Fruit fly (Drosophila melanogaster) whole organism, embryonic: ENCODE data around the gene CG10211.

Source experiments
- Abd-B ChIP-seq: fragments of 200-800 bp; sonication (Bioruptor generic); optimal IDR thresholded peaks from 2 replicates; lab custom pipeline; 2018; ENCODE audit warnings: missing biosample characterization, mild to moderate bottlenecking, missing genetic modification characterization, moderate library complexity
- CG10209 ChIP-seq: fragments of 200-800 bp; sonication (Bioruptor generic); optimal IDR thresholded peaks from 3 replicates; lab custom pipeline; 2017; ENCODE audit warnings: missing biosample characterization, mild to moderate bottlenecking, missing genetic modification characterization, missing genetic modification reagents
- CG12659 ChIP-seq: fragments of 200-800 bp; sonication (Bioruptor generic); optimal IDR thresholded peaks from 3 replicates; lab custom pipeline; 2017; ENCODE audit warnings: mild to moderate bottlenecking, missing biosample characterization, missing genetic modification reagents, missing genetic modification characterization
- CG13296 ChIP-seq: fragments of 200-800 bp; sonication (Bioruptor generic); optimal IDR thresholded peaks from 3 replicates; lab custom pipeline; 2018; ENCODE audit warnings: missing biosample characterization, mild to moderate bottlenecking, missing genetic modification characterization
- CG14050 ChIP-seq: fragments of 200-800 bp; sonication (Bioruptor generic); IDR thresholded peaks from 3 replicates; pipeline ENCODE4 v1.3.6; 2022; ENCODE audit warnings: missing biosample characterization, missing genetic modification characterization
- CG14860 ChIP-seq: fragments of 200-800 bp; sonication (Bioruptor generic); IDR thresholded peaks from 3 replicates; pipeline ENCODE4 v1.3.6; 2022; ENCODE audit warnings: missing biosample characterization, missing genetic modification characterization; ENCODE audit not compliant: partially characterized antibody
- CG18764 ChIP-seq: fragments of 200-800 bp; sonication (Bioruptor generic); optimal IDR thresholded peaks from 3 replicates; lab custom pipeline; 2016; ENCODE audit warnings: missing biosample characterization, missing genetic modification characterization
- CG30431 ChIP-seq: fragments of 200-800 bp; sonication (Bioruptor generic); optimal IDR thresholded peaks from 2 replicates; lab custom pipeline; 2017; ENCODE audit warnings: missing biosample characterization, missing genetic modification characterization
- CG3847 ChIP-seq: fragments of 200-800 bp; sonication (Bioruptor generic); IDR thresholded peaks from 2 replicates; pipeline ENCODE4 v1.3.6; 2022; ENCODE audit warnings: missing biosample characterization, missing genetic modification characterization
- CG4282 ChIP-seq: fragments of 200-800 bp; sonication (Bioruptor generic); optimal IDR thresholded peaks from 2 replicates; lab custom pipeline; 2016; ENCODE audit warnings: missing biosample characterization, missing genetic modification characterization
- CG4404 ChIP-seq: fragments of 200-800 bp; sonication (Bioruptor generic); IDR thresholded peaks from 2 replicates; pipeline ENCODE4 v1.3.6; 2022; ENCODE audit warnings: missing biosample characterization, missing genetic modification characterization
- CG4707 ChIP-seq: fragments of 200-800 bp; sonication (Bioruptor generic); optimal IDR thresholded peaks from 2 replicates; lab custom pipeline; 2018; ENCODE audit warnings: missing biosample characterization, mild to moderate bottlenecking, missing genetic modification characterization, moderate library complexity
- CG7271 ChIP-seq: fragments of 200-800 bp; sonication (Bioruptor generic); optimal IDR thresholded peaks from 2 replicates; lab custom pipeline; 2018; ENCODE audit warnings: missing biosample characterization, mild to moderate bottlenecking, missing genetic modification characterization, moderate library complexity
- CG9817 ChIP-seq: fragments of 200-800 bp; sonication (Bioruptor generic); optimal IDR thresholded peaks from 2 replicates; lab custom pipeline; 2018; ENCODE audit warnings: missing biosample characterization, mild to moderate bottlenecking, missing genetic modification characterization, moderate library complexity
- CTCF ChIP-seq: fragments of 200-800 bp; sonication (Bioruptor generic); optimal IDR thresholded peaks from 2 replicates; lab custom pipeline; 2017; ENCODE audit warnings: missing biosample characterization, mild to moderate bottlenecking, missing genetic modification characterization, moderate library complexity
- Dfd ChIP-seq, 2 experiments: fragments of >200 bp; optimal IDR thresholded peaks; 2 replicates each; lab custom pipeline; 2017; ENCODE audit warnings: missing biosample characterization in 2 of 2, missing genetic modification characterization in 2 of 2
- Drgx ChIP-seq: fragments of 200-800 bp; sonication (Bioruptor generic); IDR thresholded peaks from 2 replicates; pipeline ENCODE4 v1.3.6; 2022; ENCODE audit warnings: missing biosample characterization, missing genetic modification characterization
- Elba2 ChIP-seq: fragments of 200-800 bp; sonication (Bioruptor generic); optimal IDR thresholded peaks from 3 replicates; lab custom pipeline; 2016; ENCODE audit warnings: missing biosample characterization, missing genetic modification characterization
- Ets65A ChIP-seq: fragments of 200-800 bp; sonication (Bioruptor generic); peaks from one replicate; lab custom pipeline; 2016; ENCODE audit warnings: missing biosample characterization, missing genetic modification characterization
- HHEX ChIP-seq: fragments of 200-800 bp; sonication (Bioruptor generic); optimal IDR thresholded peaks from 3 replicates; lab custom pipeline; 2017; ENCODE audit warnings: missing biosample characterization, mild to moderate bottlenecking, missing genetic modification characterization, missing genetic modification reagents
- Max ChIP-seq: fragments of 200-800 bp; sonication (Bioruptor generic); optimal IDR thresholded peaks from 2 replicates; lab custom pipeline; 2016; ENCODE audit warnings: missing biosample characterization, mild to moderate bottlenecking, missing genetic modification characterization
- ap ChIP-seq: fragments of 200-800 bp; sonication (Bioruptor generic); IDR thresholded peaks from 2 replicates; pipeline ENCODE4 v1.3.6; 2022; ENCODE audit warnings: missing biosample characterization, missing genetic modification characterization
- bsh ChIP-seq, 2 experiments: fragments of 200-800 bp; sonication (Bioruptor generic); optimal IDR thresholded peaks; 2 replicates each; lab custom pipeline; 2017 to 2018; ENCODE audit warnings: mild to moderate bottlenecking in 2 of 2, missing biosample characterization in 2 of 2, missing genetic modification characterization in 2 of 2, moderate library complexity in 1 of 2
- corto ChIP-seq: fragments of 200-800 bp; sonication (Bioruptor generic); optimal IDR thresholded peaks from 2 replicates; lab custom pipeline; 2016; ENCODE audit warnings: missing biosample characterization, mild to moderate bottlenecking, missing genetic modification characterization, moderate library complexity
- dmrt11E ChIP-seq: fragments of 200-800 bp; sonication (Bioruptor generic); optimal IDR thresholded peaks from 3 replicates; lab custom pipeline; 2018; ENCODE audit warnings: missing biosample characterization, mild to moderate bottlenecking, missing genetic modification characterization, moderate library complexity
- gce ChIP-seq: fragments of 200-800 bp; sonication (Bioruptor generic); IDR thresholded peaks from 3 replicates; pipeline ENCODE4 v1.3.6; 2022; ENCODE audit warnings: missing biosample characterization, missing genetic modification characterization
- hb ChIP-seq: fragments of 200-800 bp; sonication (Bioruptor generic); IDR thresholded peaks from 3 replicates; pipeline ENCODE4 v1.3.6; 2022; ENCODE audit warnings: missing biosample characterization, missing genetic modification characterization; ENCODE audit not compliant: partially characterized antibody
- her ChIP-seq: fragments of 200-800 bp; sonication (Bioruptor generic); optimal IDR thresholded peaks from 2 replicates; lab custom pipeline; 2016; ENCODE audit warnings: missing biosample characterization, missing genetic modification characterization
- insv ChIP-seq, 2 experiments: fragments of 200-800 bp; sonication (Bioruptor generic); optimal IDR thresholded peaks; 3 replicates each; lab custom pipeline; 2016 to 2018; ENCODE audit warnings: missing biosample characterization in 2 of 2, missing genetic modification characterization in 2 of 2
- jigr1 ChIP-seq: fragments of 200-800 bp; sonication (Bioruptor generic); IDR thresholded peaks from 3 replicates; pipeline ENCODE4 v1.3.6; 2022; ENCODE audit warnings: missing biosample characterization, missing genetic modification characterization
- ken ChIP-seq: fragments of 200-800 bp; sonication (Bioruptor generic); IDR thresholded peaks from 3 replicates; pipeline ENCODE4 v1.3.6; 2022; ENCODE audit warnings: missing biosample characterization, missing genetic modification characterization
- lbe ChIP-seq: fragments of 200-800 bp; sonication (Bioruptor generic); optimal IDR thresholded peaks from 2 replicates; lab custom pipeline; 2016; ENCODE audit warnings: missing biosample characterization, mild to moderate bottlenecking, missing genetic modification characterization
- lov ChIP-seq, 2 experiments: fragments of 200-800 bp in 1 of 2; fragments of >200 bp in 1 of 2; sonication (Bioruptor generic) in 1 of 2; IDR thresholded peaks in 1 of 2; optimal IDR thresholded peaks in 1 of 2; 2 replicates in 1 of 2; 3 replicates in 1 of 2; pipeline versions ENCODE4 v1.3.6 to Lab custom; 2017 to 2022; ENCODE audit warnings: missing biosample characterization in 1 of 2, missing genetic modification characterization in 1 of 2
- luna ChIP-seq: fragments of 200-800 bp; sonication (Bioruptor generic); optimal IDR thresholded peaks from 2 replicates; lab custom pipeline; 2016; ENCODE audit warnings: missing biosample characterization, missing genetic modification characterization
- maf-S ChIP-seq: fragments of 200-800 bp; sonication (Bioruptor generic); optimal IDR thresholded peaks from 2 replicates; lab custom pipeline; 2016; ENCODE audit warnings: missing biosample characterization, missing genetic modification characterization
- nom ChIP-seq: fragments of 200-800 bp; sonication (Bioruptor generic); optimal IDR thresholded peaks from 2 replicates; lab custom pipeline; 2017; ENCODE audit warnings: missing biosample characterization, missing genetic modification characterization, mild to moderate bottlenecking, moderate library complexity, missing genetic modification reagents
- onecut ChIP-seq: fragments of 200-800 bp; sonication (Bioruptor generic); IDR thresholded peaks from 2 replicates; pipeline ENCODE4 v1.3.6; 2022; ENCODE audit warnings: missing biosample characterization, missing genetic modification characterization
- p53 ChIP-seq: fragments of 200-800 bp; sonication (Bioruptor generic); optimal IDR thresholded peaks from 2 replicates; lab custom pipeline; 2016; ENCODE audit warnings: missing biosample characterization, missing genetic modification characterization
- slbo ChIP-seq: fragments of 200-800 bp; sonication (Bioruptor generic); IDR thresholded peaks from 2 replicates; pipeline ENCODE4 v1.3.6; 2022; ENCODE audit warnings: missing biosample characterization, missing genetic modification characterization
- so ChIP-seq: fragments of 200-800 bp; sonication (Bioruptor generic); IDR thresholded peaks from 3 replicates; pipeline ENCODE4 v1.3.6; 2022; ENCODE audit warnings: missing biosample characterization, missing genetic modification characterization
- sug ChIP-seq: fragments of 200-800 bp; optimal IDR thresholded peaks from 2 replicates; lab custom pipeline; 2019; ENCODE audit warnings: missing biosample characterization, mild to moderate bottlenecking, missing genetic modification characterization, moderate library complexity
- twi ChIP-seq: fragments of 200-800 bp; optimal IDR thresholded peaks from 2 replicates; lab custom pipeline; 2019; ENCODE audit warnings: missing biosample characterization, mild to moderate bottlenecking, missing genetic modification characterization, moderate library complexity
- unc-4 ChIP-seq: fragments of 200-800 bp; sonication (Bioruptor generic); IDR thresholded peaks from 2 replicates; pipeline ENCODE4 v1.3.6; 2022; ENCODE audit warnings: missing biosample characterization, missing genetic modification characterization; ENCODE audit not compliant: partially characterized antibody
- wdn ChIP-seq: fragments of 200-800 bp; sonication (Bioruptor generic); IDR thresholded peaks from 2 replicates; pipeline ENCODE4 v1.3.6; 2022; ENCODE audit warnings: missing biosample characterization, missing genetic modification characterization
- zfh1 ChIP-seq: fragments of 200-800 bp; sonication (Bioruptor generic); IDR thresholded peaks from 3 replicates; pipeline ENCODE4 v1.3.6; 2022; ENCODE audit warnings: missing biosample characterization, missing genetic modification characterization

The CG10211 gene

DNA sequence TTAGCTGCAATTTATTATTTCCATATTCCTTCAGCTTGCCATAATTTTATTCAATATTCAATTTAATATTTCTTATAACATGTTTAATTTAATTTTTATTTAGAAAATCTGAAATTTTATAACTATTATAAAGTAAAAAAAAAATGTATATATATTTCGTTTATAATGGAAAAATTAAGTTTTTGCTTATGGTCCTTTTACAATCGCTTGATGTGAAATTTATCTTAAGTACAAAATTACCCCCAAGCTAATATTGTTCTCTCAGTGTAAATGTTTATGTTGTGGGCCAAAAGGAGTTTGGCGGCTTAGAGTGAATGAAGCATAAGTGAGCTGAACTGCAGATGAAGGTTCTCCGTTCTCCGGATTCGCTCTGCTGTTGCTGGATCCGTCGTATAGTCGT, 49.3 kb upstream of the CG10211 start:
- TF ChIP-seq CG4282 (GFP tag; lab: Kevin White, UChicago) = no peak
- no peak for TF ChIP-seq lov (optimal IDR thresholded peaks at IDR 0.05; lab: Kevin White, UChicago)
- TF ChIP-seq lov (GFP tag; IDR thresholded peaks at IDR 0.05; lab: Robert Waterston, UW) = no peak

DNA sequence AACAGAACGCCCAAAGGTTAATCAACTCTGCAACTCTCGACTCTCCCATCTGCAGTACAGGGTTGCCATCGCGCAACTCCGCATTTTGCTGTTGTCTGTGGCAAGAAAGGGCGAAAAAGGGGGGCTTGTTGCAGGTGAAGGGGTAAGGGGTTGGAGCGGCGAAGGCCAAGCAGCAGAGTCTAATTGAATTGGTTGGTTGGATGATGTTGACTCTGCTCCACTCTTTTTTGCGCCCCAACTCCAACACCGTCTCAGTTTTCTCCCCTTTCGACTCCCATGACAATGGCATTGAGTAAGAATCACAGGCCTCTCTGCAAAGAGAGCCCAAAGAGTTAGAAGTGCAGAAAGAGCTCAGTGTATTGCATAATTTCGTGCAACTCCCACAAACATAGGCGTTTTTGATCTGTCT, 48.7 kb upstream of the CG10211 start:
- TF ChIP-seq maf-S (GFP tag; lab: Kevin White, UChicago) (no peak), corto (peak; percentile 18), Drgx (GFP tag; lab: Robert Waterston, UW) (peak; percentile 71), bsh (GFP tag; optimal IDR thresholded peaks at IDR 0.05; lab: Kevin White, UChicago) (peak in 1 of 2 experiments; percentile 29), Ets65A (GFP tag; lab: Kevin White, UChicago) (peak; percentile 51)

DNA sequence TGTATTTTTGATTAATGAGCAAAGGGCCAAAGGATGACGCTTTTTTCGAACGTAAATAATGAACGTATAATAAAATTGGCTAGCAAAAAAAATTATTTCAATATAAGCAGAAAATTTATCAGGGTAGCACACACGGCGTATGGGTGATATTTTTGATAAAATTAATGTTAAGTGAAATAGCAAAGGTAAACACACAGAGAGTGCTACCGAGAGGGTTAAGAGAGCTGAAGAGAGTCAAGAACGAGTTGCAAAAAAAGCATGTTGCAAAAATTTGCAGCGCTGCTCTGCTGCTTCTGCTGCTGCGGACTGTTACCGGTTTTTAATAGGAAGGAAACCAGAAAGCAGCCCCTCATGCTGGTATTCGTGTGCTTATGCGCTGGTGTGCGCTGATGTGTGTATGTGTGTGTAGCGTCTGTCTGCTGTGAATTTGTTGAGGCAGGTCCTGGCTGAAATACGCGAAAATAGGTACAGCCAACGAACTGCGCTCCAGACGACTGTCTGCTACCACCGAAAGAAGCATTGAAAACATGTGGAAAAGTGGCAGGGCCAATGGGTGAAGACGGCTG, 47.7 kb upstream of the CG10211 start:
- TF ChIP-seq nom (peak; percentile 15), maf-S (GFP tag; lab: Kevin White, UChicago) (no peak)

DNA sequence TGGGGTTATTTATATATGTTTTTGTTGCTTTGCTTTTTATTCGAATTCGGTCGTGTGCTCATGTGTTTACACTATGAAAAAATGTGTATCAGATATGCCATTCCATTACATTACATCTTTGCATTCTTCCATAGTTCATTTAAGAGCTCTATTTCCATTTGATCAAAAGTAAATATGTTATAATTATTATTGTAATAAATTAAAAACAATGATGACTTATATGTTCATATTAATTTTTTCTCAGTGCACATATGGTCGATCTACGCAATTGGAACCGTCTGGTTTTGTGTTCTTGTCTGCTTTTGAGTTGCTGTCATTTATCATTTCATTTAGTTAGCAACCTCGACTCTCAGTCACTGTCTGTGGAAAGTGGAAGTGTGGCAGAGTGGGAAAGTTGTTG, 39.8 kb upstream of the CG10211 start:
- no peak for TF ChIP-seq Dfd (GFP tag; optimal IDR thresholded peaks at IDR 0.05; lab: Kevin White, UChicago)
- no peak for TF ChIP-seq hb (GFP tag; lab: Robert Waterston, UW)
- peak; percentile 86 for TF ChIP-seq onecut (GFP tag; lab: Robert Waterston, UW)
- peak; percentile 84 for TF ChIP-seq CG4404 (GFP tag; lab: Robert Waterston, UW)
- peak; percentile 59 for TF ChIP-seq lbe (GFP tag; lab: Kevin White, UChicago)
- TF ChIP-seq slbo (GFP tag; lab: Robert Waterston, UW) = peak; percentile 89
- TF ChIP-seq Abd-B (GFP tag; lab: Kevin White, UChicago) = peak; percentile 91
- TF ChIP-seq CG14050 (GFP tag; lab: Robert Waterston, UW) = peak; percentile 68
- peak; percentile 70 for TF ChIP-seq CG13296 (GFP tag; lab: Kevin White, UChicago)
- no peak for TF ChIP-seq Elba2 (GFP tag; lab: Kevin White, UChicago)
- TF ChIP-seq CG4707 = peak; percentile 86
- peak; percentile 75 for TF ChIP-seq wdn (GFP tag; lab: Robert Waterston, UW)
- TF ChIP-seq dmrt11E (tag; lab: Kevin White, UChicago) = peak; percentile 96
- TF ChIP-seq CG30431 (GFP tag; lab: Kevin White, UChicago) = peak; percentile 75
- TF ChIP-seq CG10209 (GFP tag; lab: Kevin White, UChicago) = peak; percentile 87
- TF ChIP-seq twi (tag; lab: Kevin White, UChicago) = peak; percentile 94
- no peak for TF ChIP-seq unc-4 (GFP tag; lab: Robert Waterston, UW)
- TF ChIP-seq CG18764 (GFP tag; lab: Kevin White, UChicago) = peak; percentile 80
- peak in 1 of 2 experiments; percentile 38 for TF ChIP-seq insv (GFP tag; optimal IDR thresholded peaks at IDR 0.05; lab: Kevin White, UChicago)
- TF ChIP-seq ap (GFP tag; lab: Robert Waterston, UW) = peak; percentile 79
- peak; percentile 77 for TF ChIP-seq CG3847 (GFP tag; lab: Robert Waterston, UW)
- TF ChIP-seq sug (tag; lab: Kevin White, UChicago) = no peak
- no peak for TF ChIP-seq CG14860
- TF ChIP-seq gce (GFP tag; lab: Robert Waterston, UW) = peak; percentile 93
- TF ChIP-seq zfh1 = peak; percentile 92
- TF ChIP-seq CG9817 = peak; percentile 83
- TF ChIP-seq p53 (GFP tag; lab: Kevin White, UChicago) = no peak
- peak; percentile 86 for TF ChIP-seq HHEX (GFP tag; lab: Kevin White, UChicago)
- TF ChIP-seq Max (GFP tag; lab: Kevin White, UChicago) = peak; percentile 83
- peak; percentile 82 for TF ChIP-seq CG12659
- TF ChIP-seq CTCF (GFP tag; lab: Kevin White, UChicago) = peak; percentile 43
- TF ChIP-seq luna (GFP tag; lab: Kevin White, UChicago) = no peak
- TF ChIP-seq her (GFP tag; lab: Kevin White, UChicago) = no peak
- no peak for TF ChIP-seq CG4282 (GFP tag; lab: Kevin White, UChicago)
- peak; percentile 88 for TF ChIP-seq so
- peak; percentile 83; the same call in 2 of the 3 replicates for TF ChIP-seq ken (GFP tag; lab: Robert Waterston, UW)
- TF ChIP-seq jigr1 (GFP tag; lab: Robert Waterston, UW) = no peak; the same call in 2 of the 3 replicates
- peak; percentile 66 for TF ChIP-seq CG7271 (tag; lab: Kevin White, UChicago)
